Fruit fly (Drosophila melanogaster): ENCODE results near the gene CG6324.

The CG6324 gene

dm6 chrX:15464531-15464930 is 11.4 kb upstream of the CG6324 start (continued):
- TF ChIP-seq dysf (GFP tag; IDR thresholded peaks at IDR 0.05), result no peak
- no peak for TF ChIP-seq CG14441 (GFP tag; IDR thresholded peaks at IDR 0.05)
- TF ChIP-seq her (GFP tag; optimal IDR thresholded peaks at IDR 0.05), result no peak
- TF ChIP-seq slp2 (GFP tag; optimal IDR thresholded peaks at IDR 0.05), result no peak
- TF ChIP-seq CG32772 (GFP tag; IDR thresholded peaks at IDR 0.05), result no peak
- TF ChIP-seq ken (GFP tag; IDR thresholded peaks at IDR 0.05), result no peak
- no peak for TF ChIP-seq CG8388 (GFP tag; optimal IDR thresholded peaks at IDR 0.05)
- TF ChIP-seq cad (GFP tag; optimal IDR thresholded peaks at IDR 0.05), result no peak
- no peak for TF ChIP-seq ewg (GFP tag; optimal IDR thresholded peaks at IDR 0.05)
- TF ChIP-seq luna (GFP tag; optimal IDR thresholded peaks at IDR 0.05), result no peak
- TF ChIP-seq CG17829 (tag; optimal IDR thresholded peaks at IDR 0.05), result no peak
- no peak for TF ChIP-seq gsb-n (tag; optimal IDR thresholded peaks at IDR 0.05)
- no peak for TF ChIP-seq CG2678 (tag; optimal IDR thresholded peaks at IDR 0.05)
- no peak for TF ChIP-seq CG6272 (GFP tag; IDR thresholded peaks at IDR 0.05)
- TF ChIP-seq abd-A (tag; optimal IDR thresholded peaks at IDR 0.05), result no peak
- TF ChIP-seq lola (GFP tag; optimal IDR thresholded peaks at IDR 0.05), result no peak
- TF ChIP-seq CG31224 (GFP tag; IDR thresholded peaks at IDR 0.05), result no peak
- peak; percentile 22 for TF ChIP-seq Nf-YC (tag; optimal IDR thresholded peaks at IDR 0.05)
- peak; percentile 35; the same call in 1 of the 2 replicates for TF ChIP-seq GATAe (GFP tag; conservative IDR thresholded peaks at IDR 0.05)
- TF ChIP-seq wdn (GFP tag; IDR thresholded peaks at IDR 0.05), result no peak
- no peak for TF ChIP-seq ems (GFP tag; optimal IDR thresholded peaks at IDR 0.05)
- peak; percentile 72 for TF ChIP-seq mirr (GFP tag; optimal IDR thresholded peaks at IDR 0.05)
- TF ChIP-seq CG2129 (GFP tag; IDR thresholded peaks at IDR 0.05; ENCODE audit: partially characterized antibody), result no peak
- no peak for TF ChIP-seq sim (GFP tag; IDR thresholded peaks at IDR 0.05)
- TF ChIP-seq CG11695 (GFP tag; IDR thresholded peaks at IDR 0.05), result no peak
- no peak for TF ChIP-seq B-H1 (GFP tag; IDR thresholded peaks at IDR 0.05)
- no peak for TF ChIP-seq CG11504 (tag; optimal IDR thresholded peaks at IDR 0.05)
- TF ChIP-seq CG7963 (GFP tag; IDR thresholded peaks at IDR 0.05; ENCODE audit: partially characterized antibody), result no peak
- TF ChIP-seq TFAM (GFP tag; optimal IDR thresholded peaks at IDR 0.05), result no peak
- no peak for TF ChIP-seq CG1792 (GFP tag; optimal IDR thresholded peaks at IDR 0.05)
- no peak for TF ChIP-seq nau (GFP tag; optimal IDR thresholded peaks at IDR 0.05)
- no peak for TF ChIP-seq Sox100B (GFP tag; optimal IDR thresholded peaks at IDR 0.05)
- no peak for TF ChIP-seq wek (GFP tag; optimal IDR thresholded peaks at IDR 0.05)
- TF ChIP-seq Dip2 (GFP tag; IDR thresholded peaks at IDR 0.05), result no peak
- TF ChIP-seq CG31441 (GFP tag; IDR thresholded peaks at IDR 0.05), result no peak
- TF ChIP-seq CG2712 (tag; optimal IDR thresholded peaks at IDR 0.05), result no peak
- TF ChIP-seq CG4282 (GFP tag; optimal IDR thresholded peaks at IDR 0.05), result no peak
- no peak for TF ChIP-seq Deaf1 (tag; optimal IDR thresholded peaks at IDR 0.05)
- TF ChIP-seq CG7786 (GFP tag; optimal IDR thresholded peaks at IDR 0.05), result no peak
- 0 out of 2 replicates have a peak, but pooled peaks have one; percentile 16 for TF ChIP-seq Awh (GFP tag; IDR thresholded peaks at IDR 0.05)
- no peak for TF ChIP-seq CG18262 (tag; optimal IDR thresholded peaks at IDR 0.05)
- no peak for TF ChIP-seq Chrac-16 (GFP tag; optimal IDR thresholded peaks at IDR 0.05)
- no peak for TF ChIP-seq CG3281 (GFP tag; optimal IDR thresholded peaks at IDR 0.05)
- TF ChIP-seq slbo (GFP tag; IDR thresholded peaks at IDR 0.05), result no peak
- TF ChIP-seq pfk (GFP tag; optimal IDR thresholded peaks at IDR 0.05), result peak; percentile 94
- no peak for TF ChIP-seq jigr1 (GFP tag; IDR thresholded peaks at IDR 0.05)
- TF ChIP-seq az2 (GFP tag; optimal IDR thresholded peaks at IDR 0.05), result no peak
- TF ChIP-seq Ssrp (tag; optimal IDR thresholded peaks at IDR 0.05), result no peak
- no peak for TF ChIP-seq dmrt11E (tag; optimal IDR thresholded peaks at IDR 0.05)
- TF ChIP-seq bcd (GFP tag; optimal IDR thresholded peaks at IDR 0.05), result no peak
- TF ChIP-seq CG34376 (GFP tag; optimal IDR thresholded peaks at IDR 0.05), result peak; percentile 85
- no peak for TF ChIP-seq Dbx (GFP tag; IDR thresholded peaks at IDR 0.05)
